Worm (Caenorhabditis elegans) whole organism, L2 larva: ENCODE results near the gene F52D2.6.

ENCODE experiments used
- C34F6.9 ChIP-seq: fragments of 150-350 bp; optimal IDR thresholded peaks from 2 replicates; lab custom pipeline; 2014; ENCODE audit warnings: missing biosample characterization, missing genetic modification characterization
- F13H6.1 ChIP-seq: sonication (generic microtip); optimal IDR thresholded peaks from 2 replicates; lab custom pipeline; 2016; ENCODE audit warnings: missing genetic modification characterization, missing compliant biosample characterization
- R02D3.7 ChIP-seq: fragments of 150-350 bp; optimal IDR thresholded peaks from 2 replicates; lab custom pipeline; 2014; ENCODE audit warnings: missing biosample characterization, missing genetic modification characterization
- ZK546.5 ChIP-seq: sonication (generic microtip); optimal IDR thresholded peaks from 2 replicates; lab custom pipeline; 2017; ENCODE audit warnings: missing biosample characterization, missing genetic modification characterization
- alr-1 ChIP-seq: fragments of 150-350 bp; optimal IDR thresholded peaks from 2 replicates; lab custom pipeline; 2014; ENCODE audit warnings: missing biosample characterization, missing genetic modification characterization
- aly-2 ChIP-seq: fragments of 150-350 bp; optimal IDR thresholded peaks from 2 replicates; lab custom pipeline; 2014; ENCODE audit warnings: missing biosample characterization, missing genetic modification characterization
- ceh-82 ChIP-seq: fragments of 150-350 bp; optimal IDR thresholded peaks from 2 replicates; lab custom pipeline; 2014; ENCODE audit warnings: missing biosample characterization, missing genetic modification characterization
- crh-2 ChIP-seq: sonication (generic microtip); optimal IDR thresholded peaks from 2 replicates; lab custom pipeline; 2017; ENCODE audit warnings: missing biosample characterization, missing genetic modification characterization
- dmd-4 ChIP-seq: sonication (generic microtip); optimal IDR thresholded peaks from 2 replicates; lab custom pipeline; 2017; ENCODE audit warnings: missing biosample characterization, missing genetic modification characterization
- egl-27 ChIP-seq: sonication (generic microtip); optimal IDR thresholded peaks from 3 replicates; lab custom pipeline; 2017; ENCODE audit warnings: missing biosample characterization, missing genetic modification reagents, missing genetic modification characterization
- elt-1 ChIP-seq: fragments of 150-350 bp; optimal IDR thresholded peaks from 2 replicates; lab custom pipeline; 2014; ENCODE audit warnings: missing biosample characterization, missing genetic modification characterization
- elt-3 ChIP-seq: sonication (generic microtip); optimal IDR thresholded peaks from 2 replicates; lab custom pipeline; 2017; ENCODE audit warnings: missing biosample characterization, missing genetic modification characterization
- gmeb-1 ChIP-seq: fragments of 150-350 bp; optimal IDR thresholded peaks from 2 replicates; lab custom pipeline; 2014; ENCODE audit warnings: missing biosample characterization, missing genetic modification characterization
- lin-11 ChIP-seq: fragments of 150-350 bp; sonication (generic microtip); optimal IDR thresholded peaks from 2 replicates; lab custom pipeline; 2014; ENCODE audit warnings: missing biosample characterization, missing genetic modification characterization, inconsistent platforms, mixed read lengths
- lin-13 ChIP-seq: fragments of 150-350 bp; optimal IDR thresholded peaks from 2 replicates; lab custom pipeline; 2014; ENCODE audit warnings: missing biosample characterization, missing genetic modification reagents, missing genetic modification characterization
- lin-39 ChIP-seq: fragments of 150-350 bp; optimal IDR thresholded peaks from 2 replicates; lab custom pipeline; 2014; ENCODE audit warnings: missing biosample characterization, missing genetic modification reagents, missing genetic modification characterization
- lsy-2 ChIP-seq, 2 experiments: fragments of 150-350 bp in 1 of 2; sonication (generic microtip) in 1 of 2; optimal IDR thresholded peaks; 2 replicates each; lab custom pipeline; 2014 to 2017; ENCODE audit warnings: missing biosample characterization in 2 of 2, missing genetic modification characterization in 2 of 2
- mab-5 ChIP-seq: fragments of 150-350 bp; optimal IDR thresholded peaks from 2 replicates; lab custom pipeline; 2014; ENCODE audit warnings: missing biosample characterization, missing genetic modification characterization
- nhr-10 ChIP-seq: sonication (generic microtip); optimal IDR thresholded peaks from 2 replicates; lab custom pipeline; 2017; ENCODE audit warnings: missing biosample characterization, missing genetic modification characterization
- nhr-11 ChIP-seq: fragments of 150-350 bp; optimal IDR thresholded peaks from 2 replicates; lab custom pipeline; 2014; ENCODE audit warnings: missing biosample characterization, missing genetic modification characterization
- nhr-12 ChIP-seq: fragments of 150-350 bp; optimal IDR thresholded peaks from 2 replicates; lab custom pipeline; 2014; ENCODE audit warnings: missing biosample characterization, missing genetic modification characterization
- nhr-129 ChIP-seq: fragments of 150-350 bp; optimal IDR thresholded peaks from 2 replicates; lab custom pipeline; 2014; ENCODE audit warnings: missing biosample characterization, missing genetic modification characterization
- nhr-21 ChIP-seq: fragments of 150-350 bp; optimal IDR thresholded peaks from 2 replicates; lab custom pipeline; 2014; ENCODE audit warnings: missing biosample characterization, missing genetic modification characterization
- nhr-23 ChIP-seq: fragments of 150-350 bp; optimal IDR thresholded peaks from 2 replicates; lab custom pipeline; 2014; ENCODE audit warnings: missing biosample characterization, missing genetic modification reagents, missing genetic modification characterization
- nhr-237 ChIP-seq: fragments of 150-350 bp; optimal IDR thresholded peaks from 2 replicates; lab custom pipeline; 2014; ENCODE audit warnings: missing biosample characterization, missing genetic modification characterization
- nhr-25 ChIP-seq: fragments of 150-350 bp; sonication (generic microtip); optimal IDR thresholded peaks from 3 replicates; lab custom pipeline; 2014; ENCODE audit warnings: missing biosample characterization, missing genetic modification characterization
- nhr-6 ChIP-seq: fragments of 150-350 bp; optimal IDR thresholded peaks from 2 replicates; lab custom pipeline; 2014; ENCODE audit warnings: missing biosample characterization, missing genetic modification characterization
- nhr-77 ChIP-seq: fragments of 150-350 bp; optimal IDR thresholded peaks from 2 replicates; lab custom pipeline; 2014; ENCODE audit warnings: missing biosample characterization, missing genetic modification characterization
- peb-1 ChIP-seq: fragments of 150-350 bp; optimal IDR thresholded peaks from 2 replicates; lab custom pipeline; 2014; ENCODE audit warnings: missing biosample characterization, missing genetic modification characterization
- sem-4 ChIP-seq: fragments of 150-350 bp; optimal IDR thresholded peaks from 2 replicates; lab custom pipeline; 2014; ENCODE audit warnings: missing biosample characterization, missing genetic modification reagents, missing genetic modification characterization
- skn-1 ChIP-seq: sonication (generic microtip); optimal IDR thresholded peaks from 2 replicates; lab custom pipeline; 2017; ENCODE audit warnings: missing biosample characterization, missing genetic modification characterization
- sma-3 ChIP-seq: sonication (generic microtip); optimal IDR thresholded peaks from 2 replicates; lab custom pipeline; 2016; ENCODE audit warnings: missing genetic modification reagents, missing genetic modification characterization, missing compliant biosample characterization
- sma-9 ChIP-seq, 2 experiments: fragments of 150-350 bp in 1 of 2; sonication (generic microtip) in 1 of 2; optimal IDR thresholded peaks; 2 replicates each; lab custom pipeline; 2014 to 2016; ENCODE audit warnings: missing genetic modification characterization in 2 of 2, mild to moderate bottlenecking in 1 of 2, missing biosample characterization in 1 of 2, missing compliant biosample characterization in 1 of 2, missing genetic modification reagents in 1 of 2, moderate library complexity in 1 of 2
- snpc-4 ChIP-seq: fragments of 150-350 bp; optimal IDR thresholded peaks from 2 replicates; lab custom pipeline; 2014; ENCODE audit warnings: missing biosample characterization, missing genetic modification characterization
- unc-62 ChIP-seq: fragments of 150-350 bp; optimal IDR thresholded peaks from 2 replicates; lab custom pipeline; 2014; ENCODE audit warnings: missing biosample characterization, missing genetic modification reagents, missing genetic modification characterization
- zag-1 ChIP-seq: fragments of 150-350 bp; optimal IDR thresholded peaks from 2 replicates; lab custom pipeline; 2014; ENCODE audit warnings: missing biosample characterization, missing genetic modification characterization
- ztf-1 ChIP-seq: fragments of 200-800 bp; sonication (Bioruptor generic); conservative IDR thresholded peaks from 2 replicates; pipeline ENCODE4 v1.3.6; 2022; ENCODE audit warnings: missing genetic modification characterization, missing compliant biosample characterization
- ztf-4 ChIP-seq: fragments of 150-350 bp; optimal IDR thresholded peaks from 2 replicates; lab custom pipeline; 2014; ENCODE audit warnings: missing biosample characterization, missing genetic modification characterization

The F52D2.6 gene

DNA sequence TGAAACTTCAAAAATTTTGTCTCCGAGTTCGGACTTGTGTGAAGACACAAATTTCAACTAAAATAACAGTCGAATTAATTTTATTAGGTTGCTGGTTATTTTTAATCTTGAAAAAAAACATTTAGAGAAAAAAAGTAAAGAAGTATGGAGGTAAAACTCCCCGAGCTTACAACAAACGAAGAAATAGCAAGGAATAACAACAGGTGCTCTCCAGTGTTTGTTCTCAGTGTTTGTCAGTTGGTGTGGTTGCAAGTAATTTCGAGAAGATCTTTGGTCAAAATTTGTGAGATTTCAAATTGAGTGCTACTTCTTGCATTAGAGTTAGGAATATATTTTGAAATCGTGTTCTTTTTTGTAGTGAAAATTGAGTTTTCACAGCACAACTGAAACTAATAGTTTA is 9.0 kb downstream of the F52D2.6 start:
- no peak for TF ChIP-seq aly-2 (tag; lab: Kevin White, UChicago)
- no peak for TF ChIP-seq alr-1 (tag; lab: Kevin White, UChicago)
- TF ChIP-seq elt-1 = no peak

- TF ChIP-seq lsy-2 (tag; optimal IDR thresholded peaks at IDR 0.05; lab: Kevin White, UChicago) = no peak
- no peak for TF ChIP-seq skn-1 (tag; lab: Kevin White, UChicago)
- no peak for TF ChIP-seq alr-1 (tag; lab: Kevin White, UChicago)
- TF ChIP-seq snpc-4 (tag; lab: Kevin White, UChicago) = no peak
- TF ChIP-seq egl-27 (tag; lab: Kevin White, UChicago) = no peak
- no peak for TF ChIP-seq sem-4 (tag; lab: Kevin White, UChicago)
- no peak for TF ChIP-seq crh-2 (tag; lab: Kevin White, UChicago)
- TF ChIP-seq peb-1 (tag; lab: Kevin White, UChicago) = no peak
- no peak for TF ChIP-seq nhr-77 (tag; lab: Kevin White, UChicago)
- TF ChIP-seq mab-5 (tag; lab: Kevin White, UChicago) = no peak
- no peak for TF ChIP-seq C34F6.9
- no peak for TF ChIP-seq ZK546.5 (tag; lab: Kevin White, UChicago)
- no peak for TF ChIP-seq gmeb-1
- no peak for TF ChIP-seq dmd-4 (tag; lab: Kevin White, UChicago)
- no peak for TF ChIP-seq lin-39 (tag; lab: Kevin White, UChicago)
- TF ChIP-seq ztf-4 (tag; lab: Kevin White, UChicago) = no peak
- TF ChIP-seq nhr-25 (tag; lab: Kevin White, UChicago) = no peak
- no peak for TF ChIP-seq lin-11 (tag; lab: Kevin White, UChicago)
- no peak for TF ChIP-seq nhr-10 (tag; lab: Kevin White, UChicago)
- TF ChIP-seq lin-13 (GFP tag; lab: Kevin White, UChicago) = no peak
These were observed 13.8 kb downstream of the F52D2.6 start, which contains the start of gene meg-3 for ce11 chrX:1989576-1989975. Gene meg-3 (minus strand): TSS chrX:1989607.

- no peak for TF ChIP-seq alr-1 (tag; lab: Kevin White, UChicago)
- TF ChIP-seq lin-11 (tag; lab: Kevin White, UChicago) = no peak
- no peak for TF ChIP-seq nhr-6
- TF ChIP-seq nhr-10 (tag; lab: Kevin White, UChicago) = no peak
These were observed 14.6 kb downstream of the F52D2.6 start, which contains the start of gene Y40A1A.2 for ce11 chrX:1990434-1990833. Gene Y40A1A.2 (plus strand): TSS chrX:1990734.

DNA sequence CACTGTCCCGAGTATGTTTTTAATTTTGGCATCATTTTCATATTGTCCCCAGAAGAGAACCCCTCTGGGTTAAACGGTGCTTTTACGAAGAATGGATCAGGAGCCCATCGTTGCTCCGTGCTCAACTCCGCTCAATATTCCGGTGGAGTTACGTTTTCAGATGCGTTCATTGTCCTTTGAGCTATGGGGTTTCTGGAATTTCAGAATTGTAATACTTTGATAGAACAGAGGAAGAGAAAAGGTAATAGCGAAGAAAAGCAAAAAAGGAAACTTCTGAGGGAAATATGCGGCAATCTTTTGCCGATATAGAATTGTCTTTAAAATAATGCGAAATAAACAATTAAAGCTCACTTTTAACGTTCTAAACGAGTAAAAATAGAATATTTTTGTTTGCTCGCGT is 22.1 kb downstream of the F52D2.6 start, which contains the start of gene Y40A1A.3:
Gene Y40A1A.3, minus strand, starts transcription at position 101 of the 400 bp plus-strand sequence.
- TF ChIP-seq skn-1 (tag; lab: Kevin White, UChicago) (no peak), nhr-12 (tag; lab: Kevin White, UChicago) (no peak), nhr-237 (no peak), dmd-4 (tag; lab: Kevin White, UChicago) (no peak), nhr-23 (no peak), ZK546.5 (tag; lab: Kevin White, UChicago) (no peak), alr-1 (tag; lab: Kevin White, UChicago) (no peak), elt-1 (no peak), ztf-4 (tag; lab: Kevin White, UChicago) (no peak), C34F6.9 (no peak), snpc-4 (tag; lab: Kevin White, UChicago) (no peak), nhr-11 (tag; lab: Kevin White, UChicago) (no peak), nhr-6 (no peak), aly-2 (tag; lab: Kevin White, UChicago) (no peak), elt-3 (tag; lab: Kevin White, UChicago) (no peak), zag-1 (tag; lab: Kevin White, UChicago) (no peak)

- no peak for TF ChIP-seq unc-62 (GFP tag; lab: Kevin White, UChicago)
- TF ChIP-seq gmeb-1 = no peak
- TF ChIP-seq lin-39 (tag; lab: Kevin White, UChicago) = no peak
- no peak for TF ChIP-seq ZK546.5 (tag; lab: Kevin White, UChicago)
- no peak for TF ChIP-seq aly-2 (tag; lab: Kevin White, UChicago)
- TF ChIP-seq dmd-4 (tag; lab: Kevin White, UChicago) = no peak
- no peak for TF ChIP-seq nhr-10 (tag; lab: Kevin White, UChicago)
- TF ChIP-seq ceh-82 (tag; lab: Kevin White, UChicago) = no peak
- no peak for TF ChIP-seq nhr-129
- TF ChIP-seq egl-27 (tag; lab: Kevin White, UChicago) = no peak
- no peak for TF ChIP-seq ztf-1 (GFP tag; lab: Robert Waterston, UW)
- TF ChIP-seq R02D3.7 (tag; lab: Kevin White, UChicago) = no peak
- no peak for TF ChIP-seq sma-3 (GFP tag; lab: Kevin White, UChicago)
- no peak for TF ChIP-seq nhr-6
- no peak for TF ChIP-seq nhr-21 (tag; lab: Kevin White, UChicago)
- TF ChIP-seq F13H6.1 = no peak
- no peak for TF ChIP-seq sma-9 (GFP tag; optimal IDR thresholded peaks at IDR 0.05; lab: Kevin White, UChicago)
- no peak for TF ChIP-seq sma-9 (tag; optimal IDR thresholded peaks at IDR 0.05; lab: Kevin White, UChicago)
These were observed 23.0 kb downstream of the F52D2.6 start for ce11 chrX:1998825-1999224.
